Fruit fly (Drosophila melanogaster) whole organism, embryonic: ENCODE results near the gene Ir67a.

Experiments
- CG12104 ChIP-seq: fragments of 200-800 bp; sonication (Bioruptor generic); optimal IDR thresholded peaks from 3 replicates; lab custom pipeline; 2016; ENCODE audit warnings: missing biosample characterization, missing genetic modification characterization
- CG13123 ChIP-seq: fragments of 200-800 bp; sonication (Bioruptor generic); optimal IDR thresholded peaks from 2 replicates; lab custom pipeline; 2016; ENCODE audit warnings: missing biosample characterization, missing genetic modification characterization
- CG1832 ChIP-seq: fragments of 200-800 bp; sonication (Bioruptor generic); optimal IDR thresholded peaks from 2 replicates; lab custom pipeline; 2017; ENCODE audit warnings: missing biosample characterization, mild to moderate bottlenecking, missing genetic modification characterization, inconsistent platforms
- CG18476 ChIP-seq: fragments of 200-800 bp; sonication (Bioruptor generic); optimal IDR thresholded peaks from 2 replicates; lab custom pipeline; 2016; ENCODE audit warnings: missing biosample characterization, mild to moderate bottlenecking, missing genetic modification characterization
- Jarid2 ChIP-seq: fragments of 200-800 bp; sonication (Bioruptor generic); optimal IDR thresholded peaks from 3 replicates; lab custom pipeline; 2017; ENCODE audit warnings: mild to moderate bottlenecking, missing biosample characterization, missing genetic modification reagents, missing genetic modification characterization
- Scr ChIP-seq: fragments of 200-800 bp; sonication (Bioruptor generic); IDR thresholded peaks from 2 replicates; pipeline ENCODE4 v1.3.6; 2022; ENCODE audit warnings: missing biosample characterization, missing genetic modification characterization; ENCODE audit not compliant: partially characterized antibody
- Sin3A ChIP-seq: fragments of >200 bp; optimal IDR thresholded peaks from 2 replicates; lab custom pipeline; 2018
- nerfin-1 ChIP-seq: fragments of 200-800 bp; sonication (Bioruptor generic); optimal IDR thresholded peaks from 3 replicates; lab custom pipeline; 2019; ENCODE audit warnings: missing biosample characterization, mild to moderate bottlenecking, missing genetic modification characterization, moderate library complexity
- sens-2 ChIP-seq: fragments of 200-800 bp; sonication (Bioruptor generic); IDR thresholded peaks from 2 replicates; pipeline ENCODE4 v1.3.6; 2022; ENCODE audit warnings: missing biosample characterization, missing genetic modification characterization

DNA sequence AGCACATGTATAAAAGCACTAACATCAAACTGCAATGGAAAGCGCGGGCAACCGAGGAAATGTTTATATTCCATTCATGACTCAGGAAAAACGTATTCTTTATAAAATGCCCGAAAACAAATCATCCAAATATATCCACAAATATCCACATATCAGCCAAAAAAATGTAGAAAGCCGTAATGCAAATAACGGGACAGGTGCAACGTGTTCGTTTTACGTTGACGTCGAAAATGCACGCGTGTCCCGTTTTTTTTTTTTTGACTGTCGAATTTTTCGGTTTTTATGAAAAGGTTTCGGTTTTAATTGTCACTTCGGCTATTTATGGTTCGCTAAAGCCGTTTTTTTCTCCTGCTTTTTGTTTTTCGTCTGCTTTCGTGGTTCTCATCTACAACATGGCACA lies 39.3 kb downstream of the Ir67a start:
- no peak for TF ChIP-seq CG1832 (GFP tag; lab: Kevin White, UChicago)
- no peak for TF ChIP-seq Sin3A (lab: Kevin White, UChicago)
- TF ChIP-seq CG13123 (GFP tag; lab: Kevin White, UChicago): no peak
- no peak for TF ChIP-seq CG12104 (GFP tag; lab: Kevin White, UChicago)
- no peak for TF ChIP-seq Scr (GFP tag; lab: Robert Waterston, UW)
- no peak for TF ChIP-seq CG18476 (GFP tag; lab: Kevin White, UChicago)
- TF ChIP-seq Jarid2 (GFP tag; lab: Kevin White, UChicago): no peak
- no peak for TF ChIP-seq sens-2 (GFP tag; lab: Robert Waterston, UW)
- TF ChIP-seq nerfin-1 (tag; lab: Kevin White, UChicago): no peak
